Worm (Caenorhabditis elegans) whole organism, L4 larva: ENCODE results near the gene srsx-40.
A peak's percentile ranks its signal among the peaks of the same experiment; 100 is the strongest.

Experiments used
- F10B5.3 ChIP-seq: sonication (generic microtip); optimal IDR thresholded peaks from 2 replicates; lab custom pipeline; 2016; ENCODE audit warnings: mild to moderate bottlenecking, missing genetic modification characterization, missing compliant biosample characterization
- F49E8.2 ChIP-seq: sonication (generic microtip); optimal IDR thresholded peaks from 2 replicates; lab custom pipeline; 2016; ENCODE audit warnings: missing compliant biosample characterization, mild to moderate bottlenecking, missing genetic modification characterization, borderline replicate concordance
- T26A8.4 ChIP-seq: fragments of 200-800 bp; sonication (Bioruptor generic); IDR thresholded peaks from 2 replicates; pipeline ENCODE4 v1.3.6; 2022; ENCODE audit warnings: missing genetic modification characterization, missing compliant biosample characterization
- Y105C5A.15 ChIP-seq: fragments of 200-800 bp; sonication (Bioruptor generic); IDR thresholded peaks from 2 replicates; pipeline ENCODE4 v1.3.6; 2022; ENCODE audit warnings: missing genetic modification characterization, missing compliant biosample characterization
- Y5F2A.4 ChIP-seq: fragments of 200-800 bp; sonication (Bioruptor generic); optimal IDR thresholded peaks from 2 replicates; lab custom pipeline; 2018; ENCODE audit warnings: mild to moderate bottlenecking, missing genetic modification characterization, missing compliant biosample characterization
- aly-2 ChIP-seq: sonication (generic microtip); optimal IDR thresholded peaks from 2 replicates; lab custom pipeline; 2018; ENCODE audit warnings: missing biosample characterization, missing genetic modification characterization
- ama-1 ChIP-seq: fragments of 150-350 bp; optimal IDR thresholded peaks from 2 replicates; lab custom pipeline; 2014; ENCODE audit warnings: inconsistent platforms, mixed read lengths
- attf-4 ChIP-seq: sonication (generic microtip); optimal IDR thresholded peaks from 3 replicates; lab custom pipeline; 2017; ENCODE audit warnings: missing biosample characterization, missing genetic modification characterization
- ceh-28 ChIP-seq: fragments of 150-350 bp; optimal IDR thresholded peaks from 2 replicates; lab custom pipeline; 2014; ENCODE audit warnings: missing biosample characterization, missing genetic modification reagents, missing genetic modification characterization
- ceh-44 ChIP-seq: fragments of 200-800 bp; sonication (Bioruptor generic); IDR thresholded peaks from 2 replicates; pipeline ENCODE4 v1.3.6; 2022; ENCODE audit warnings: missing genetic modification reagents, missing genetic modification characterization, missing compliant biosample characterization
- daf-12 ChIP-seq: fragments of 150-350 bp; optimal IDR thresholded peaks from 2 replicates; lab custom pipeline; 2014; ENCODE audit warnings: missing biosample characterization, missing genetic modification reagents, missing genetic modification characterization
- daf-16 ChIP-seq, 3 experiments: sonication (generic microtip); optimal IDR thresholded peaks; 2 replicates each; lab custom pipeline; 2016 to 2017; ENCODE audit warnings: missing genetic modification characterization in 3 of 3, missing genetic modification reagents in 3 of 3, mild to moderate bottlenecking in 2 of 3, missing compliant biosample characterization in 2 of 3, missing biosample characterization in 1 of 3, moderate library complexity in 1 of 3
- daf-19 ChIP-seq: fragments of 200-800 bp; sonication (Bioruptor generic); conservative IDR thresholded peaks from 2 replicates; pipeline ENCODE4 v1.3.6; 2022; ENCODE audit warnings: missing genetic modification characterization, missing compliant biosample characterization
- daf-8 ChIP-seq: fragments of 200-800 bp; sonication (Bioruptor generic); IDR thresholded peaks from 2 replicates; pipeline ENCODE4 v1.3.6; 2022; ENCODE audit warnings: missing genetic modification characterization, missing compliant biosample characterization
- dpl-1 ChIP-seq: fragments of 150-350 bp; optimal IDR thresholded peaks from 2 replicates; lab custom pipeline; 2014; ENCODE audit warnings: missing biosample characterization, missing genetic modification reagents, missing genetic modification characterization
- duxl-1 ChIP-seq: sonication (generic microtip); optimal IDR thresholded peaks from 2 replicates; lab custom pipeline; 2016; ENCODE audit warnings: mild to moderate bottlenecking, missing genetic modification characterization, moderate library complexity, missing compliant biosample characterization; ENCODE audit not compliant: poor library complexity
- dve-1 ChIP-seq: sonication (generic microtip); optimal IDR thresholded peaks from 2 replicates; lab custom pipeline; 2017; ENCODE audit warnings: antibody characterized with exemption, mild to moderate bottlenecking, missing genetic modification characterization, missing compliant biosample characterization; ENCODE audit not compliant: insufficient read depth
- egl-27 ChIP-seq: sonication (generic microtip); optimal IDR thresholded peaks from 3 replicates; lab custom pipeline; 2017; ENCODE audit warnings: missing biosample characterization, missing genetic modification reagents, missing genetic modification characterization
- egl-43 ChIP-seq: fragments of 200-800 bp; sonication (Bioruptor generic); IDR thresholded peaks from 2 replicates; pipeline ENCODE4 v1.3.6; 2022; ENCODE audit warnings: missing genetic modification reagents, missing genetic modification characterization, missing compliant biosample characterization
- jun-1 ChIP-seq: fragments of 150-350 bp; optimal IDR thresholded peaks from 2 replicates; lab custom pipeline; 2014; ENCODE audit warnings: missing biosample characterization, missing genetic modification reagents, missing genetic modification characterization
- lin-1 ChIP-seq: fragments of 200-800 bp; sonication (Bioruptor generic); IDR thresholded peaks from 2 replicates; pipeline ENCODE4 v1.3.6; 2022; ENCODE audit warnings: missing genetic modification reagents, missing genetic modification characterization, missing compliant biosample characterization
- lin-15B ChIP-seq: fragments of 150-350 bp; sonication (generic microtip); optimal IDR thresholded peaks from 3 replicates; lab custom pipeline; 2014; ENCODE audit warnings: missing biosample characterization, missing genetic modification characterization
- lin-29 ChIP-seq: fragments of 200-800 bp; sonication (Bioruptor generic); IDR thresholded peaks from 2 replicates; pipeline ENCODE4 v1.3.6; 2022; ENCODE audit warnings: missing genetic modification reagents, missing genetic modification characterization, missing compliant biosample characterization
- lin-38 ChIP-seq: fragments of 200-800 bp; sonication (Bioruptor generic); IDR thresholded peaks from 2 replicates; pipeline ENCODE4 v1.3.6; 2022; ENCODE audit warnings: missing genetic modification reagents, missing genetic modification characterization, missing compliant biosample characterization
- lir-3 ChIP-seq: sonication (generic microtip); optimal IDR thresholded peaks from 2 replicates; lab custom pipeline; 2016; ENCODE audit warnings: mild to moderate bottlenecking, missing genetic modification characterization, missing compliant biosample characterization
- mdt-29 ChIP-seq: fragments of 200-800 bp; sonication (Bioruptor generic); IDR thresholded peaks from 2 replicates; pipeline ENCODE4 v1.3.6; 2022; ENCODE audit warnings: missing genetic modification reagents, missing genetic modification characterization, missing compliant biosample characterization
- nhr-10 ChIP-seq: fragments of 150-350 bp; optimal IDR thresholded peaks from 2 replicates; lab custom pipeline; 2014; ENCODE audit warnings: missing biosample characterization, missing genetic modification characterization
- nhr-102 ChIP-seq: sonication (generic microtip); optimal IDR thresholded peaks from 2 replicates; lab custom pipeline; 2016; ENCODE audit warnings: mild to moderate bottlenecking, missing genetic modification characterization, moderate library complexity, missing compliant biosample characterization
- nhr-25 ChIP-seq: sonication (generic microtip); optimal IDR thresholded peaks from 2 replicates; lab custom pipeline; 2017; ENCODE audit warnings: missing genetic modification characterization, mild to moderate bottlenecking, missing compliant biosample characterization, antibody characterized with exemption, moderate library complexity, borderline replicate concordance; ENCODE audit not compliant: insufficient read depth
- nhr-41 ChIP-seq: fragments of 200-800 bp; sonication (Bioruptor generic); IDR thresholded peaks from 2 replicates; pipeline ENCODE4 v1.3.6; 2022; ENCODE audit warnings: missing genetic modification reagents, missing genetic modification characterization, missing compliant biosample characterization
- nhr-6 ChIP-seq: fragments of 150-350 bp; optimal IDR thresholded peaks from 2 replicates; lab custom pipeline; 2014; ENCODE audit warnings: missing biosample characterization, missing genetic modification characterization
- pha-4 ChIP-seq, 2 experiments: fragments of 150-350 bp in 1 of 2; fragments of 200-800 bp in 1 of 2; sonication (Bioruptor generic) in 1 of 2; IDR thresholded peaks in 1 of 2; optimal IDR thresholded peaks in 1 of 2; 2 replicates each; pipeline versions ENCODE4 v1.3.6 to Lab custom; 2014 to 2022; ENCODE audit warnings: missing genetic modification characterization in 2 of 2, missing genetic modification reagents in 2 of 2, missing biosample characterization in 1 of 2, missing compliant biosample characterization in 1 of 2
- rbr-2 ChIP-seq: sonication (generic microtip); optimal IDR thresholded peaks from 2 replicates; lab custom pipeline; 2016; ENCODE audit warnings: missing genotype, missing genetic modification characterization, missing compliant biosample characterization
- saeg-2 ChIP-seq: fragments of 200-800 bp; sonication (Bioruptor generic); IDR thresholded peaks from 2 replicates; pipeline ENCODE4 v1.3.6; 2022; ENCODE audit warnings: missing genetic modification reagents, missing genetic modification characterization, missing compliant biosample characterization
- sdz-12 ChIP-seq: fragments of 200-800 bp; sonication (Bioruptor generic); optimal IDR thresholded peaks from 2 replicates; lab custom pipeline; 2018; ENCODE audit warnings: mild to moderate bottlenecking, missing genetic modification characterization, missing compliant biosample characterization
- set-16 ChIP-seq: fragments of 200-800 bp; sonication (Bioruptor generic); IDR thresholded peaks from 2 replicates; pipeline ENCODE4 v1.3.6; 2022; ENCODE audit warnings: missing genetic modification reagents, missing genetic modification characterization, missing compliant biosample characterization
- snpc-4 ChIP-seq: fragments of 150-350 bp; optimal IDR thresholded peaks from 2 replicates; lab custom pipeline; 2014; ENCODE audit warnings: missing biosample characterization, missing genetic modification characterization
- tag-97 ChIP-seq: fragments of 200-800 bp; sonication (Bioruptor generic); IDR thresholded peaks from 2 replicates; pipeline ENCODE4 v1.3.6; 2022; ENCODE audit warnings: missing genetic modification characterization, missing compliant biosample characterization
- unc-130 ChIP-seq: sonication (generic microtip); optimal IDR thresholded peaks from 2 replicates; lab custom pipeline; 2016; ENCODE audit warnings: missing genetic modification reagents, missing genetic modification characterization, missing compliant biosample characterization
- unc-62 ChIP-seq, 3 experiments: fragments of 150-350 bp in 1 of 3; sonication (generic microtip); optimal IDR thresholded peaks in 2 of 3; peaks in 1 of 3; 1 replicate in 1 of 3; 2 replicates in 2 of 3; lab custom pipeline; 2014 to 2017; ENCODE audit warnings: missing biosample characterization in 3 of 3, missing genetic modification characterization in 3 of 3, missing genetic modification reagents in 3 of 3, missing genotype in 1 of 3
- zag-1 ChIP-seq: fragments of 150-350 bp; optimal IDR thresholded peaks from 2 replicates; lab custom pipeline; 2014; ENCODE audit warnings: missing biosample characterization, missing genetic modification characterization
- zfp-3 ChIP-seq: fragments of 200-800 bp; sonication (Bioruptor generic); conservative IDR thresholded peaks from 2 replicates; pipeline ENCODE4 v1.3.6; 2022; ENCODE audit warnings: missing genetic modification reagents, missing genetic modification characterization, missing compliant biosample characterization
- zip-2 ChIP-seq: fragments of 150-350 bp; optimal IDR thresholded peaks from 2 replicates; lab custom pipeline; 2014; ENCODE audit warnings: missing biosample characterization, missing genetic modification characterization
- ztf-7 ChIP-seq: fragments of 150-350 bp; optimal IDR thresholded peaks from 2 replicates; lab custom pipeline; 2014; ENCODE audit warnings: missing biosample characterization, missing genetic modification characterization

srsx-40 gene

DNA sequence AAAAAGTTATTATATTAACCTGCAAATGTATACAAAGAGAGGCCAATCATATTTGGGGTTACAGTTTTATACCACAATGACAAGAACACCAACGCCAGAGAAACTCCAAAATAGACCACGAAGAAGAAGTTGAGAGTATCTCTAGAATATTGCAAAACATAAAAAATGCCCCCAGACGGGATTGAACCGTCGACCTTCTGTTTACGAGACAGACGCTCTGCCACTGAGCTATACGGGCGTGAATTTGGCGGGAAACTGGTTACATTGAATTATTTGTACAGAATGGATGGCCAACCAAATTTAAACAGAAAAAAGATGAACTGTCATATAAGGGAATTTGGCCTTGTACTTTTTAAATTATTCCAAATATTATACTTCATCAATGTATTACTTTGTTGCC is 27.1 kb upstream of the srsx-40 start (continued):
- TF ChIP-seq zfp-3 (GFP tag; lab: Robert Waterston, UW) (no peak), nhr-102 (tag; lab: Kevin White, UChicago) (no peak), egl-43 (GFP tag; lab: Robert Waterston, UW) (peak; percentile 60; the same call in 1 of the 2 replicates)

ce11 chrV:7728679-7729027 is 25.2 kb upstream of the srsx-40 start, which contains the start of gene Y97E10C.1:
Y97E10C.1 (plus strand) TSS chrV:7728879.
- TF ChIP-seq daf-19 (GFP tag; lab: Robert Waterston, UW) (no peak), unc-62 (GFP tag; optimal IDR thresholded peaks at IDR 0.05 in 1 of 2; lab: Kevin White, UChicago) (peak in 1 of 2 experiments; percentile 55), unc-62 (tag; optimal IDR thresholded peaks at IDR 0.05; lab: Kevin White, UChicago) (no peak)

- peak; percentile 58 for TF ChIP-seq ceh-28 (tag; lab: Kevin White, UChicago)
- no peak for TF ChIP-seq lin-29 (GFP tag; lab: Robert Waterston, UW)
- TF ChIP-seq egl-27, result no peak
- TF ChIP-seq rbr-2 (tag; lab: Kevin White, UChicago), result peak; percentile 93
- TF ChIP-seq zip-2 (tag; lab: Kevin White, UChicago), result no peak
- TF ChIP-seq saeg-2 (GFP tag; lab: Robert Waterston, UW), result 0 out of 2 replicates have a peak, but pooled peaks have one; percentile 52
- no peak for TF ChIP-seq nhr-6 (tag; lab: Kevin White, UChicago)
- peak; percentile 48 for TF ChIP-seq dpl-1 (GFP tag; lab: Kevin White, UChicago)
- no peak for TF ChIP-seq mdt-29 (GFP tag; lab: Robert Waterston, UW)
- no peak for TF ChIP-seq lir-3 (tag; lab: Kevin White, UChicago)
- TF ChIP-seq nhr-10, result no peak
- no peak for TF ChIP-seq nhr-25 (tag; lab: Kevin White, UChicago)
- no peak for TF ChIP-seq F49E8.2 (tag; lab: Kevin White, UChicago)
- peak; percentile 53 for TF ChIP-seq zag-1 (tag; lab: Kevin White, UChicago)
- peak; percentile 57; the same call in 1 of the 2 replicates for TF ChIP-seq pha-4 (GFP tag; IDR thresholded peaks at IDR 0.05; lab: Robert Waterston, UW)
- TF ChIP-seq pha-4 (tag; optimal IDR thresholded peaks at IDR 0.05; lab: Kevin White, UChicago), result no peak
- no peak for TF ChIP-seq lin-1
- no peak for TF ChIP-seq duxl-1 (tag; lab: Kevin White, UChicago)
- peak in 1 of 2 experiments; percentile 78 for TF ChIP-seq daf-16 (GFP tag; optimal IDR thresholded peaks at IDR 0.05; lab: Kevin White, UChicago)
- TF ChIP-seq daf-16 (tag; optimal IDR thresholded peaks at IDR 0.05; lab: Kevin White, UChicago), result no peak
- peak; percentile 29 for TF ChIP-seq dve-1 (tag; lab: Kevin White, UChicago)
- TF ChIP-seq sdz-12 (GFP tag; lab: Kevin White, UChicago), result no peak
- no peak for TF ChIP-seq daf-8 (GFP tag; lab: Robert Waterston, UW)
- no peak for TF ChIP-seq attf-4
- no peak for TF ChIP-seq jun-1 (tag; lab: Kevin White, UChicago)
- no peak for TF ChIP-seq ama-1 (lab: Kevin White, UChicago)
- TF ChIP-seq F10B5.3 (tag; lab: Kevin White, UChicago), result no peak
- peak in 1 of 2 experiments; percentile 94 for TF ChIP-seq unc-62 (GFP tag; optimal IDR thresholded peaks at IDR 0.05 in 1 of 2; lab: Kevin White, UChicago)
- no peak for TF ChIP-seq unc-62 (tag; optimal IDR thresholded peaks at IDR 0.05; lab: Kevin White, UChicago)
- TF ChIP-seq daf-19 (GFP tag; lab: Robert Waterston, UW), result no peak
- no peak for TF ChIP-seq snpc-4 (tag; lab: Kevin White, UChicago)
- no peak for TF ChIP-seq ztf-7 (tag; lab: Kevin White, UChicago)
- TF ChIP-seq nhr-41 (GFP tag; lab: Robert Waterston, UW), result no peak
- TF ChIP-seq Y5F2A.4 (GFP tag; lab: Kevin White, UChicago), result no peak
- TF ChIP-seq Y105C5A.15 (GFP tag; lab: Robert Waterston, UW), result no peak
- TF ChIP-seq unc-130 (GFP tag; lab: Kevin White, UChicago), result no peak
- no peak for TF ChIP-seq lin-15B (tag; lab: Kevin White, UChicago)
- no peak for TF ChIP-seq ceh-44 (GFP tag; lab: Robert Waterston, UW)
- TF ChIP-seq aly-2, result no peak
- peak; percentile 98 for TF ChIP-seq set-16 (GFP tag; lab: Robert Waterston, UW)
- TF ChIP-seq T26A8.4, result peak; percentile 68
- peak; percentile 89 for TF ChIP-seq egl-43 (GFP tag; lab: Robert Waterston, UW)
- no peak for TF ChIP-seq tag-97 (GFP tag; lab: Robert Waterston, UW)
- no peak for TF ChIP-seq daf-12 (tag; lab: Kevin White, UChicago)
- TF ChIP-seq lin-38 (GFP tag; lab: Robert Waterston, UW), result peak; percentile 54
These were observed 24.7 kb upstream of the srsx-40 start for ce11 chrV:7728003-7728678.
